In the genomic region with DNA sequence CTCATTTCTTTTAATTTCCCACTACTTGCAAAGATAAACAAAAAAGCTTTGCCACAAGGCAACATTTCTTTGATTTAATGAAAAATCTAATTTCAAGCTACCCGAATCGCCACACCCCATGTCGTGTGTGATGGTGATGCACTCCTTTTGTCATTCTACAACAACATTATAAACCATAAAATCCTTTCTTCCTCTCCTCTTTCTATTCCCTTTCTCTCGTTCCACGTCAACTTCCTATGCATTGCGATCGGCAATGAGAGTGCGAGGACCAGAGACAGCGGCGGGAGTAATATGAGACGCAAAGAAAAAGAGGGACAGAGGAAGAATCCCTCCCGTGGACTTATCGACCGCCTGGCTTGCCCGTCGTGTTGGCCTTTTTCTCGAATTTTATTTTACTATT, we compare ENCODE assay signal across 5 worm cellular contexts.
TF ChIP-seq lines count a peak whose summit lies in the region.

No protein-coding gene starts in this region.

TF ChIP-seq in whole organism, L1 larva, 84 proteins besides CTCF, POLR2A, EP300 and RAD21 (continues in another document):
- TF ChIP-seq snu-23 (GFP tag; optimal IDR thresholded peaks at IDR 0.05; lab: Kevin White, UChicago) (peak; percentile 71), mab-9 (GFP tag; IDR thresholded peaks at IDR 0.05; lab: Robert Waterston, UW) (no peak), lin-35 (GFP tag; optimal IDR thresholded peaks at IDR 0.05; lab: Kevin White, UChicago) (peak; percentile 19 to 40), fkh-10 (GFP tag; optimal IDR thresholded peaks at IDR 0.05; lab: Kevin White, UChicago) (no peak), blmp-1 (tag; optimal IDR thresholded peaks at IDR 0.05; lab: Kevin White, UChicago) (peak; percentile 91), alr-1 (tag; optimal IDR thresholded peaks at IDR 0.05; lab: Kevin White, UChicago; ENCODE audit: borderline replicate concordance) (no peak), nhr-71 (tag; optimal IDR thresholded peaks at IDR 0.05; lab: Kevin White, UChicago) (peak; percentile 64), ceh-8 (GFP tag; optimal IDR thresholded peaks at IDR 0.05; lab: Kevin White, UChicago) (no peak), xbp-1 (tag; optimal IDR thresholded peaks at IDR 0.05; lab: Kevin White, UChicago) (peak; percentile 38), ama-1 (optimal IDR thresholded peaks at IDR 0.05; lab: Kevin White, UChicago) (no peak), ztf-4 (tag; optimal IDR thresholded peaks at IDR 0.05; lab: Kevin White, UChicago) (no peak), nhr-90 (tag; optimal IDR thresholded peaks at IDR 0.05; lab: Kevin White, UChicago; ENCODE audit: poor library complexity) (peak; percentile 13), ztf-11 (tag; optimal IDR thresholded peaks at IDR 0.05; lab: Kevin White, UChicago) (no peak), nhr-76 (tag; optimal IDR thresholded peaks at IDR 0.05; lab: Kevin White, UChicago) (no peak), unc-98 (GFP tag; IDR thresholded peaks at IDR 0.05; lab: Robert Waterston, UW) (no peak), ceh-63 (GFP tag; optimal IDR thresholded peaks at IDR 0.05; lab: Kevin White, UChicago) (no peak), C34B4.2 (tag; optimal IDR thresholded peaks at IDR 0.05; lab: Kevin White, UChicago) (no peak), nhr-47 (tag; optimal IDR thresholded peaks at IDR 0.05; lab: Kevin White, UChicago) (no peak)

TF ChIP-seq in whole organism, L3 larva, 47 proteins besides CTCF, POLR2A, EP300 and RAD21 (continues in another document):
- TF ChIP-seq fkh-2 (tag; optimal IDR thresholded peaks at IDR 0.05; lab: Kevin White, UChicago) (no peak), ceh-9 (tag; optimal IDR thresholded peaks at IDR 0.05; lab: Kevin White, UChicago) (no peak), pqm-1 (tag; optimal IDR thresholded peaks at IDR 0.05; lab: Kevin White, UChicago) (no peak), lin-39 (tag; optimal IDR thresholded peaks at IDR 0.05; lab: Kevin White, UChicago) (peak; percentile 21), mml-1 (tag; optimal IDR thresholded peaks at IDR 0.05; lab: Kevin White, UChicago) (no peak), unc-62 (GFP tag; optimal IDR thresholded peaks at IDR 0.05; lab: Kevin White, UChicago) (no peak), nhr-25 (tag; optimal IDR thresholded peaks at IDR 0.05; lab: Kevin White, UChicago) (peak; percentile 1), fos-1 (tag; optimal IDR thresholded peaks at IDR 0.05; lab: Kevin White, UChicago) (no peak), eor-1 (tag; optimal IDR thresholded peaks at IDR 0.05; lab: Kevin White, UChicago) (no peak), sea-2 (GFP tag; optimal IDR thresholded peaks at IDR 0.05; lab: Kevin White, UChicago) (no peak), nfya-1 (tag; optimal IDR thresholded peaks at IDR 0.05; lab: Kevin White, UChicago; ENCODE audit: insufficient read depth) (peak; percentile 62), nhr-67 (tag; optimal IDR thresholded peaks at IDR 0.05; lab: Kevin White, UChicago) (no peak), skn-1 (tag; optimal IDR thresholded peaks at IDR 0.05; lab: Kevin White, UChicago) (no peak), lin-15B (tag; optimal IDR thresholded peaks at IDR 0.05; lab: Kevin White, UChicago) (no peak), aly-2 (tag; optimal IDR thresholded peaks at IDR 0.05; lab: Kevin White, UChicago) (no peak), egl-5 (tag; optimal IDR thresholded peaks at IDR 0.05; lab: Kevin White, UChicago) (peak; percentile 92), snpc-4 (tag; optimal IDR thresholded peaks at IDR 0.05; lab: Kevin White, UChicago) (no peak), zag-1 (tag; optimal IDR thresholded peaks at IDR 0.05; lab: Kevin White, UChicago) (no peak)

TF ChIP-seq in whole organism, early embryonic, 17 proteins besides CTCF, POLR2A, EP300 and RAD21:
- TF ChIP-seq tbx-37 (GFP tag; conservative IDR thresholded peaks at IDR 0.05; lab: Robert Waterston, UW) (no peak), aly-1 (tag; optimal IDR thresholded peaks at IDR 0.05; lab: Kevin White, UChicago) (peak; percentile 18), pes-1 (GFP tag; IDR thresholded peaks at IDR 0.05; lab: Robert Waterston, UW) (no peak), hmg-4 (GFP tag; optimal IDR thresholded peaks at IDR 0.05; lab: Kevin White, UChicago) (peak; percentile 63)

TF ChIP-seq in whole organism, midembryonic, 9 proteins besides CTCF, POLR2A, EP300 and RAD21:
- TF ChIP-seq T22C8.4 (GFP tag; IDR thresholded peaks at IDR 0.05; lab: Robert Waterston, UW), result 0 out of 2 replicates have a peak, but pooled peaks have one; percentile 29
- TF ChIP-seq cog-1 (tag; optimal IDR thresholded peaks at IDR 0.05; lab: Kevin White, UChicago), result peak; percentile 46
- TF ChIP-seq ztf-23 (GFP tag; IDR thresholded peaks at IDR 0.05; lab: Robert Waterston, UW), result no peak

TF ChIP-seq in whole organism, young adult, 124 proteins besides CTCF, POLR2A, EP300 and RAD21:
- TF ChIP-seq snpc-4 (GFP tag; optimal IDR thresholded peaks at IDR 0.05; lab: Kevin White, UChicago) (no peak), snpc-4 (tag; optimal IDR thresholded peaks at IDR 0.05; lab: Kevin White, UChicago) (no peak), sptf-2 (GFP tag; optimal IDR thresholded peaks at IDR 0.05; lab: Kevin White, UChicago) (no peak), B0261.1 (tag; optimal IDR thresholded peaks at IDR 0.05; lab: Kevin White, UChicago) (no peak), mxl-1 (tag; optimal IDR thresholded peaks at IDR 0.05; lab: Kevin White, UChicago) (no peak), lag-1 (GFP tag; IDR thresholded peaks at IDR 0.05; lab: Robert Waterston, UW) (no peak), hmg-1.2 (GFP tag; IDR thresholded peaks at IDR 0.05; lab: Robert Waterston, UW) (peak; percentile 15; the same call in 1 of the 2 replicates), Y56A3A.18 (GFP tag; IDR thresholded peaks at IDR 0.05; lab: Robert Waterston, UW) (no peak), snpc-1.1 (tag; optimal IDR thresholded peaks at IDR 0.05; lab: Kevin White, UChicago; ENCODE audit: insufficient read depth) (no peak), fkh-3 (tag; optimal IDR thresholded peaks at IDR 0.05; lab: Kevin White, UChicago) (no peak), ztf-3 (GFP tag; optimal IDR thresholded peaks at IDR 0.05; lab: Kevin White, UChicago) (no peak), lin-40 (tag; optimal IDR thresholded peaks at IDR 0.05; lab: Kevin White, UChicago) (peak; percentile 22), tbp1 (GFP tag; optimal IDR thresholded peaks at IDR 0.05; lab: Kevin White, UChicago) (peak; percentile 8), chd-7 (tag; optimal IDR thresholded peaks at IDR 0.05; lab: Kevin White, UChicago) (peak; percentile 6), athp-1 (tag; optimal IDR thresholded peaks at IDR 0.05; lab: Kevin White, UChicago) (no peak), let-607 (tag; optimal IDR thresholded peaks at IDR 0.05; lab: Kevin White, UChicago) (peak in 1 of 2 experiments; percentile 51), attf-5 (GFP tag; optimal IDR thresholded peaks at IDR 0.05; lab: Kevin White, UChicago) (no peak), ceh-40 (GFP tag; IDR thresholded peaks at IDR 0.05; lab: Robert Waterston, UW) (no peak), Y95B8A.8 (GFP tag; IDR thresholded peaks at IDR 0.05; lab: Robert Waterston, UW) (no peak), snpc-3.4 (tag; optimal IDR thresholded peaks at IDR 0.05; lab: Kevin White, UChicago) (no peak), K12H6.12 (tag; optimal IDR thresholded peaks at IDR 0.05; lab: Kevin White, UChicago) (no peak), egl-44 (GFP tag; IDR thresholded peaks at IDR 0.05; lab: Robert Waterston, UW) (no peak), F23B12.7 (tag; optimal IDR thresholded peaks at IDR 0.05; lab: Kevin White, UChicago; ENCODE audit: insufficient read depth) (no peak), F52B5.7 (tag; optimal IDR thresholded peaks at IDR 0.05; lab: Kevin White, UChicago) (no peak), mel-28 (tag; optimal IDR thresholded peaks at IDR 0.05; lab: Kevin White, UChicago; ENCODE audit: borderline replicate concordance) (no peak), unc-130 (GFP tag; optimal IDR thresholded peaks at IDR 0.05; lab: Kevin White, UChicago) (no peak), hlh-12 (tag; optimal IDR thresholded peaks at IDR 0.05; lab: Kevin White, UChicago) (no peak)

Comparison
In these comparisons a context has a peak if more than half of its experiments do, and no peak if none do; other contexts are left out.
1. Of the 8 proteins assayed by ChIP-seq in both whole organism, young adult and whole organism, L1 larva: peak only in whole organism, young adult: none; only in whole organism, L1 larva: lin-35 and nhr-90; in both: none; in neither: 4; mixed calls (peak in some experiments, not most) for 2.